Fruit fly (Drosophila melanogaster) whole organism, wandering third instar larva: ENCODE results near the gene CG32568.

Experiments
- HLH106 ChIP-seq: fragments of 200-800 bp; optimal IDR thresholded peaks from 3 replicates; lab custom pipeline; 2019; ENCODE audit warnings: missing biosample characterization, mild to moderate bottlenecking, missing genetic modification characterization, moderate library complexity
- fru ChIP-seq: fragments of 200-800 bp; sonication (Bioruptor generic); optimal IDR thresholded peaks from 3 replicates; lab custom pipeline; 2016; ENCODE audit warnings: missing biosample characterization, mild to moderate bottlenecking, missing genetic modification characterization
- pan ChIP-seq: fragments of >200 bp; optimal IDR thresholded peaks from 2 replicates; lab custom pipeline; 2017
- psq ChIP-seq: fragments of 200-800 bp; sonication (Bioruptor generic); optimal IDR thresholded peaks from 3 replicates; lab custom pipeline; 2017; ENCODE audit warnings: missing biosample characterization, mild to moderate bottlenecking, missing genetic modification characterization, moderate library complexity
- tai ChIP-seq: sonication (Bioruptor generic); optimal IDR thresholded peaks from 2 replicates; lab custom pipeline; 2016; ENCODE audit warnings: missing biosample characterization, missing genetic modification characterization

dm6 chrX:16694477-16694876 is 46.2 kb upstream of the CG32568 start:
- peak; percentile 23 for TF ChIP-seq fru (GFP tag; lab: Kevin White, UChicago)
- TF ChIP-seq tai (GFP tag; lab: Kevin White, UChicago), result no peak
- no peak for TF ChIP-seq pan (lab: Kevin White, UChicago)
- TF ChIP-seq psq (GFP tag; lab: Kevin White, UChicago), result no peak
- TF ChIP-seq HLH106 (tag; lab: Kevin White, UChicago), result no peak
